Worm (Caenorhabditis elegans): ENCODE results near the gene npr-37.

ce11 chrIV:460614-461079 is 20.3 kb downstream of the npr-37 start, which contains the start of gene M04G7.2:
- TF ChIP-seq him-1 (tag; optimal IDR thresholded peaks at IDR 0.05) (no peak), W03F9.2 (tag; optimal IDR thresholded peaks at IDR 0.05) (no peak), dao-5 (tag; optimal IDR thresholded peaks at IDR 0.05) (no peak)
